Fruit fly (Drosophila melanogaster): ENCODE results near the gene Graf.

Graf gene

dm6 chrX:15748945-15749344 is 11.6 kb downstream of the Graf start, which contains the start of gene Mvd (continued):
- peak; percentile 5 for TF ChIP-seq CG8924 (tag; optimal IDR thresholded peaks at IDR 0.05)
- no peak for TF ChIP-seq dimm (GFP tag; IDR thresholded peaks at IDR 0.05)
- peak; percentile 31 for TF ChIP-seq CG17829 (tag; optimal IDR thresholded peaks at IDR 0.05)
- TF ChIP-seq sd (tag; optimal IDR thresholded peaks at IDR 0.05), result no peak
- TF ChIP-seq CG12391 (tag; optimal IDR thresholded peaks at IDR 0.05), result no peak
- no peak for TF ChIP-seq cg (GFP tag; optimal IDR thresholded peaks at IDR 0.05)
- TF ChIP-seq HmgZ (tag; optimal IDR thresholded peaks at IDR 0.05), result peak; percentile 74
- TF ChIP-seq Opbp (GFP tag; IDR thresholded peaks at IDR 0.05; ENCODE audit: partially characterized antibody), result peak; percentile 69
- TF ChIP-seq eve (GFP tag; optimal IDR thresholded peaks at IDR 0.05), result no peak
- peak; percentile 19 for TF ChIP-seq CG13624 (GFP tag; optimal IDR thresholded peaks at IDR 0.05)
- TF ChIP-seq CG17359 (tag; optimal IDR thresholded peaks at IDR 0.05), result no peak
- TF ChIP-seq CG12659 (GFP tag; optimal IDR thresholded peaks at IDR 0.05), result peak; percentile 65
- TF ChIP-seq CG8944 (GFP tag; optimal IDR thresholded peaks at IDR 0.05), result peak; percentile 16
- TF ChIP-seq BEAF-32 (GFP tag; optimal IDR thresholded peaks at IDR 0.05), result peak; percentile 54
- TF ChIP-seq CG12299 (tag; optimal IDR thresholded peaks at IDR 0.05), result no peak

- TF ChIP-seq unc-4 (GFP tag; IDR thresholded peaks at IDR 0.05; ENCODE audit: partially characterized antibody) (0 out of 2 replicates have a peak, but pooled peaks have one; percentile 9), MESR4 (GFP tag; optimal IDR thresholded peaks at IDR 0.05) (peak; percentile 80), CG34422 (GFP tag; IDR thresholded peaks at IDR 0.05) (peak; percentile 50; the same call in 1 of the 3 replicates), Sin3A (optimal IDR thresholded peaks at IDR 0.05) (peak; percentile 66), CG13624 (GFP tag; optimal IDR thresholded peaks at IDR 0.05) (peak; percentile 0), wek (GFP tag; optimal IDR thresholded peaks at IDR 0.05) (no peak), dm (GFP tag; optimal IDR thresholded peaks at IDR 0.05) (peak; percentile 42), kay (GFP tag; optimal IDR thresholded peaks at IDR 0.05) (peak; percentile 76), Dip3 (GFP tag; optimal IDR thresholded peaks at IDR 0.05) (no peak), CG4617 (GFP tag; optimal IDR thresholded peaks at IDR 0.05; ENCODE audit: borderline replicate concordance) (peak; percentile 55), ash1 (GFP tag; optimal IDR thresholded peaks at IDR 0.05) (no peak), mld (GFP tag; IDR thresholded peaks at IDR 0.05; ENCODE audit: partially characterized antibody) (0 out of 3 replicates have a peak, but pooled peaks have one; percentile 23), YL-1 (GFP tag; optimal IDR thresholded peaks at IDR 0.05) (peak; percentile 49), D19A (tag; optimal IDR thresholded peaks at IDR 0.05) (no peak), CG9797 (GFP tag; optimal IDR thresholded peaks at IDR 0.05) (peak; percentile 8), bigmax (GFP tag; optimal IDR thresholded peaks at IDR 0.05) (peak; percentile 96), lbe (GFP tag; optimal IDR thresholded peaks at IDR 0.05) (no peak), Opbp (GFP tag; IDR thresholded peaks at IDR 0.05; ENCODE audit: partially characterized antibody) (peak; percentile 19; the same call in 1 of the 3 replicates), Elba2 (GFP tag; optimal IDR thresholded peaks at IDR 0.05) (peak; percentile 69)
Measured at dm6 chrX:15746682-15747196, 13.8 kb downstream of the Graf start.

- TF ChIP-seq crol (GFP tag; IDR thresholded peaks at IDR 0.05) (no peak), CG10979 (tag; optimal IDR thresholded peaks at IDR 0.05) (no peak), CG2116 (GFP tag; optimal IDR thresholded peaks at IDR 0.05) (peak; percentile 96), CG3995 (GFP tag; optimal IDR thresholded peaks at IDR 0.05) (peak; percentile 91), tna (GFP tag; IDR thresholded peaks at IDR 0.05; ENCODE audit: partially characterized antibody) (no peak), vnd (GFP tag; IDR thresholded peaks at IDR 0.05; ENCODE audit: partially characterized antibody) (peak; percentile 35; the same call in 1 of the 3 replicates), ind (GFP tag; optimal IDR thresholded peaks at IDR 0.05) (peak; percentile 20), ci (GFP tag; IDR thresholded peaks at IDR 0.05) (0 out of 3 replicates have a peak, but pooled peaks have one; percentile 19), Ets97D (GFP tag; optimal IDR thresholded peaks at IDR 0.05) (peak; percentile 17), ftz-f1 (GFP tag; optimal IDR thresholded peaks at IDR 0.05) (no peak), tin (GFP tag; optimal IDR thresholded peaks at IDR 0.05) (peak; percentile 14), CG4854 (GFP tag; optimal IDR thresholded peaks at IDR 0.05) (no peak), BEAF-32 (GFP tag; optimal IDR thresholded peaks at IDR 0.05) (peak; percentile 65), bigmax (GFP tag; optimal IDR thresholded peaks at IDR 0.05) (no peak), Xrp1 (GFP tag; IDR thresholded peaks at IDR 0.05) (no peak), az2 (GFP tag; optimal IDR thresholded peaks at IDR 0.05) (peak; percentile 17)
Measured at dm6 chrX:15745905-15746681, 14.4 kb downstream of the Graf start, which contains the start of the genes CG8944 and CCT6. CG8944 (minus strand) TSS chrX:15746231. CCT6 (plus strand) TSS chrX:15746648.
